Worm (Caenorhabditis elegans) whole organism, L1 larva: ENCODE data around the gene rde-12.

ENCODE experiments used
- fkh-4 ChIP-seq: sonication (generic microtip); optimal IDR thresholded peaks from 2 replicates; lab custom pipeline; 2016; ENCODE audit warnings: missing compliant biosample characterization, missing genetic modification characterization, borderline replicate concordance
- unc-130 ChIP-seq: fragments of 150-350 bp; optimal IDR thresholded peaks from 2 replicates; lab custom pipeline; 2017; ENCODE audit warnings: missing biosample characterization, missing genetic modification characterization, inconsistent platforms

DNA sequence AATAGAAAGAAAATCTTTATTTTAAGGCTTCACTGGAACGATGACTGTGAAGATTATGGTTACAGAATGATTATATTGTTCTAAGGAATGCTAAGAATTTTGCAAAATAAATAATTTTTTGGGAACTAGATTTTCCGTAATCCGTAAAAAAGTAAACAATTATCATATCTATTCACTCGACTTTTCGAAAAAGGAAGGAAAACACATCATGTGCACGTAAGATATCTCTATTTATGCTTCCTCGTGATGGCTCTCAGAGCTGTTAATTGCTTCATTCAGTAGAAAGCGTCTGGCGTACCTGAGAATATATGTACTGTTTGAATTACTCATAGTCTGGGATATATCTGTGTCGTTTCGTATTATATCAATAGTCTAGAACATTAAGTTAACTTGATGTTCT lies 45.4 kb upstream of the rde-12 start, which contains the start of gene srd-11:
- TF ChIP-seq unc-130 (tag; lab: Kevin White, UChicago), result no peak
- no peak for TF ChIP-seq fkh-4
